Worm (Caenorhabditis elegans) whole organism, L4/young adult: ENCODE data around the gene C54D10.4.

Experiments used
- dao-5 ChIP-seq: sonication (generic microtip); optimal IDR thresholded peaks from 2 replicates; lab custom pipeline; 2016; ENCODE audit warnings: missing genotype, missing genetic modification characterization, moderate library complexity, missing compliant biosample characterization
- him-1 ChIP-seq: sonication (generic microtip); optimal IDR thresholded peaks from 2 replicates; lab custom pipeline; 2016; ENCODE audit warnings: missing genotype, missing genetic modification reagents, missing genetic modification characterization, missing compliant biosample characterization

ce11 chrV:12408525-12408924 lies 12.2 kb downstream of the C54D10.4 start, which contains the start of gene cdr-4:
- TF ChIP-seq dao-5 (no peak), him-1 (no peak)
